Worm (Caenorhabditis elegans) whole organism, L1 larva: ENCODE results near the gene rpc-2.

Experiments used
- C04F5.9 ChIP-seq: sonication (generic microtip); optimal IDR thresholded peaks from 2 replicates; lab custom pipeline; 2016; ENCODE audit warnings: missing genetic modification characterization, missing compliant biosample characterization
- C16A3.4 ChIP-seq: fragments of 150-350 bp; optimal IDR thresholded peaks from 2 replicates; lab custom pipeline; 2014; ENCODE audit warnings: missing biosample characterization, missing genetic modification characterization
- F16B12.6 ChIP-seq: fragments of 150-350 bp; optimal IDR thresholded peaks from 2 replicates; lab custom pipeline; 2014; ENCODE audit warnings: missing biosample characterization, missing genetic modification characterization
- ama-1 ChIP-seq: fragments of 150-350 bp; optimal IDR thresholded peaks from 2 replicates; lab custom pipeline; 2014
- ceh-8 ChIP-seq: fragments of 200-800 bp; sonication (Bioruptor generic); optimal IDR thresholded peaks from 2 replicates; lab custom pipeline; 2018; ENCODE audit warnings: mild to moderate bottlenecking, missing genetic modification characterization, moderate library complexity, missing compliant biosample characterization
- ceh-82 ChIP-seq, 3 experiments: fragments of 150-350 bp in 1 of 3; sonication (generic microtip) in 2 of 3; optimal IDR thresholded peaks; 2 replicates each; lab custom pipeline; 2014 to 2017; ENCODE audit warnings: missing biosample characterization in 3 of 3, missing genetic modification characterization in 3 of 3
- ceh-88 ChIP-seq: fragments of 200-800 bp; sonication (Bioruptor generic); IDR thresholded peaks from 2 replicates; pipeline ENCODE4 v1.3.6; 2022; ENCODE audit warnings: missing genetic modification characterization, missing compliant biosample characterization
- dsc-1 ChIP-seq: sonication (generic microtip); optimal IDR thresholded peaks from 2 replicates; lab custom pipeline; 2016; ENCODE audit warnings: mild to moderate bottlenecking, missing genetic modification characterization, missing compliant biosample characterization
- efl-1 ChIP-seq, 4 experiments: fragments of 150-350 bp; optimal IDR thresholded peaks in 3 of 4; peaks in 1 of 4; 1 replicate in 1 of 4; 2 replicates in 3 of 4; lab custom pipeline; 2014; ENCODE audit warnings: missing biosample characterization in 2 of 4, missing genetic modification characterization in 2 of 4, missing genetic modification reagents in 2 of 4
- egl-13 ChIP-seq: sonication (generic microtip); optimal IDR thresholded peaks from 2 replicates; lab custom pipeline; 2016; ENCODE audit warnings: missing genotype, missing genetic modification reagents, missing genetic modification characterization, missing compliant biosample characterization
- egl-27 ChIP-seq, 2 experiments: fragments of 150-350 bp in 1 of 2; sonication (generic microtip); optimal IDR thresholded peaks; 3 replicates each; lab custom pipeline; 2017 to 2018; ENCODE audit warnings: missing biosample characterization in 2 of 2, missing genetic modification characterization in 2 of 2, missing genetic modification reagents in 2 of 2
- elt-2 ChIP-seq: sonication (generic microtip); optimal IDR thresholded peaks from 2 replicates; lab custom pipeline; 2016; ENCODE audit warnings: missing genetic modification characterization, mild to moderate bottlenecking, inconsistent platforms, missing compliant biosample characterization, missing genetic modification reagents
- elt-3 ChIP-seq, 6 experiments: fragments of 150-350 bp in 1 of 6; sonication (generic microtip); optimal IDR thresholded peaks; 2 replicates each; lab custom pipeline; 2017 to 2018; ENCODE audit warnings: missing biosample characterization in 6 of 6, missing genetic modification characterization in 6 of 6, inconsistent platforms in 1 of 6
- fkh-10 ChIP-seq: sonication (generic microtip); optimal IDR thresholded peaks from 2 replicates; lab custom pipeline; 2017; ENCODE audit warnings: missing biosample characterization, missing genetic modification reagents, missing genetic modification characterization
- fkh-4 ChIP-seq: sonication (generic microtip); optimal IDR thresholded peaks from 2 replicates; lab custom pipeline; 2016; ENCODE audit warnings: missing compliant biosample characterization, missing genetic modification characterization, borderline replicate concordance
- grh-1 ChIP-seq: fragments of 200-800 bp; sonication (Bioruptor generic); IDR thresholded peaks from 2 replicates; pipeline ENCODE4 v1.3.6; 2022; ENCODE audit warnings: missing genetic modification reagents, missing genetic modification characterization, missing compliant biosample characterization
- hlh-17 ChIP-seq: fragments of 200-800 bp; sonication (Bioruptor generic); optimal IDR thresholded peaks from 2 replicates; lab custom pipeline; 2018; ENCODE audit warnings: missing genetic modification characterization, mild to moderate bottlenecking, missing compliant biosample characterization, moderate library complexity, borderline replicate concordance
- hlh-4 ChIP-seq: sonication (generic microtip); optimal IDR thresholded peaks from 2 replicates; lab custom pipeline; 2016; ENCODE audit warnings: mild to moderate bottlenecking, missing genetic modification characterization, missing compliant biosample characterization
- hpl-2 ChIP-seq: fragments of 150-350 bp; optimal IDR thresholded peaks from 2 replicates; lab custom pipeline; 2014; ENCODE audit warnings: missing biosample characterization, missing genetic modification reagents, missing genetic modification characterization
- isw-1 ChIP-seq: fragments of 200-800 bp; sonication (Bioruptor generic); IDR thresholded peaks from 2 replicates; pipeline ENCODE4 v1.3.6; 2022; ENCODE audit warnings: missing genetic modification characterization, missing compliant biosample characterization
- jun-1 ChIP-seq: fragments of 150-350 bp; optimal IDR thresholded peaks from 2 replicates; lab custom pipeline; 2014; ENCODE audit warnings: missing biosample characterization, missing genetic modification reagents, missing genetic modification characterization
- lin-13 ChIP-seq: fragments of 150-350 bp; optimal IDR thresholded peaks from 2 replicates; lab custom pipeline; 2014; ENCODE audit warnings: missing biosample characterization, missing genetic modification reagents, missing genetic modification characterization
- lin-14 ChIP-seq: fragments of 200-800 bp; sonication (Bioruptor generic); optimal IDR thresholded peaks from 2 replicates; lab custom pipeline; 2018; ENCODE audit warnings: mild to moderate bottlenecking, missing genetic modification characterization, moderate library complexity, missing compliant biosample characterization
- lin-39 ChIP-seq: fragments of 150-350 bp; optimal IDR thresholded peaks from 2 replicates; lab custom pipeline; 2014; ENCODE audit warnings: missing biosample characterization, missing genetic modification reagents, missing genetic modification characterization
- lsy-2 ChIP-seq, 2 experiments: fragments of 150-350 bp; optimal IDR thresholded peaks; 2 replicates each; lab custom pipeline; 2014; ENCODE audit warnings: missing biosample characterization in 2 of 2, missing genetic modification characterization in 2 of 2
- mab-9 ChIP-seq: fragments of 200-800 bp; sonication (Bioruptor generic); IDR thresholded peaks from 2 replicates; pipeline ENCODE4 v1.3.6; 2022; ENCODE audit warnings: missing genetic modification reagents, missing genetic modification characterization, missing compliant biosample characterization
- mdl-1 ChIP-seq, 2 experiments: fragments of 150-350 bp; optimal IDR thresholded peaks; 2 replicates each; lab custom pipeline; 2014 to 2017; ENCODE audit warnings: missing biosample characterization in 2 of 2, missing genetic modification characterization in 2 of 2, inconsistent platforms in 1 of 2
- mef-2 ChIP-seq: fragments of 150-350 bp; optimal IDR thresholded peaks from 2 replicates; lab custom pipeline; 2014; ENCODE audit warnings: missing biosample characterization, missing genetic modification characterization
- nhr-12 ChIP-seq: sonication (generic microtip); optimal IDR thresholded peaks from 2 replicates; lab custom pipeline; 2017; ENCODE audit warnings: missing biosample characterization, missing genetic modification characterization
- nhr-19 ChIP-seq: fragments of 200-800 bp; sonication (Bioruptor generic); conservative IDR thresholded peaks from 2 replicates; pipeline ENCODE4 v1.3.6; 2022; ENCODE audit warnings: missing genetic modification characterization, missing compliant biosample characterization
- nhr-20 ChIP-seq: sonication (generic microtip); optimal IDR thresholded peaks from 2 replicates; lab custom pipeline; 2016; ENCODE audit warnings: mild to moderate bottlenecking, missing genetic modification characterization, missing compliant biosample characterization
- nhr-237 ChIP-seq: fragments of 150-350 bp; optimal IDR thresholded peaks from 2 replicates; lab custom pipeline; 2014; ENCODE audit warnings: missing biosample characterization, missing genetic modification characterization
- nhr-47 ChIP-seq: sonication (generic microtip); optimal IDR thresholded peaks from 2 replicates; lab custom pipeline; 2016; ENCODE audit warnings: mild to moderate bottlenecking, missing genetic modification characterization, moderate library complexity, missing compliant biosample characterization
- nhr-71 ChIP-seq: sonication (generic microtip); optimal IDR thresholded peaks from 2 replicates; lab custom pipeline; 2016; ENCODE audit warnings: mild to moderate bottlenecking, missing genetic modification characterization, moderate library complexity, missing compliant biosample characterization
- nhr-77 ChIP-seq: fragments of 150-350 bp; optimal IDR thresholded peaks from 2 replicates; lab custom pipeline; 2014; ENCODE audit warnings: missing biosample characterization, missing genetic modification characterization
- nhr-84 ChIP-seq: sonication (generic microtip); optimal IDR thresholded peaks from 2 replicates; lab custom pipeline; 2017; ENCODE audit warnings: missing biosample characterization, missing genetic modification characterization
- nhr-85 ChIP-seq: sonication (generic microtip); peaks from one replicate; lab custom pipeline; 2016; ENCODE audit warnings: missing genetic modification characterization, inconsistent platforms, missing compliant biosample characterization
- nhr-90 ChIP-seq: sonication (generic microtip); optimal IDR thresholded peaks from 2 replicates; lab custom pipeline; 2016; ENCODE audit warnings: mild to moderate bottlenecking, missing genetic modification characterization, missing compliant biosample characterization; ENCODE audit not compliant: poor library complexity
- pag-3 ChIP-seq: sonication (generic microtip); optimal IDR thresholded peaks from 2 replicates; lab custom pipeline; 2017; ENCODE audit warnings: missing genetic modification characterization, mild to moderate bottlenecking, missing compliant biosample characterization, antibody characterized with exemption, borderline replicate concordance; ENCODE audit not compliant: insufficient read depth
- pqm-1 ChIP-seq: sonication (generic microtip); optimal IDR thresholded peaks from 3 replicates; lab custom pipeline; 2017; ENCODE audit warnings: missing biosample characterization, missing genetic modification characterization
- rnt-1 ChIP-seq: sonication (generic microtip); optimal IDR thresholded peaks from 2 replicates; lab custom pipeline; 2016; ENCODE audit warnings: mild to moderate bottlenecking, missing genetic modification characterization, moderate library complexity, missing compliant biosample characterization
- skn-1 ChIP-seq: fragments of 150-350 bp; optimal IDR thresholded peaks from 2 replicates; lab custom pipeline; 2014; ENCODE audit warnings: missing biosample characterization, missing genetic modification characterization
- snu-23 ChIP-seq: sonication (generic microtip); optimal IDR thresholded peaks from 2 replicates; lab custom pipeline; 2016; ENCODE audit warnings: missing genetic modification characterization, missing compliant biosample characterization
- tbx-2 ChIP-seq: sonication (generic microtip); optimal IDR thresholded peaks from 2 replicates; lab custom pipeline; 2016; ENCODE audit warnings: missing genetic modification characterization, missing compliant biosample characterization
- tlp-1 ChIP-seq: fragments of 150-350 bp; optimal IDR thresholded peaks from 2 replicates; lab custom pipeline; 2014; ENCODE audit warnings: missing biosample characterization, missing genetic modification characterization
- unc-130 ChIP-seq: fragments of 150-350 bp; optimal IDR thresholded peaks from 2 replicates; lab custom pipeline; 2017; ENCODE audit warnings: missing biosample characterization, missing genetic modification characterization, inconsistent platforms
- unc-86 ChIP-seq: sonication (generic microtip); optimal IDR thresholded peaks from 2 replicates; lab custom pipeline; 2016; ENCODE audit warnings: missing genetic modification characterization, missing compliant biosample characterization
- unc-98 ChIP-seq: fragments of 200-800 bp; sonication (Bioruptor generic); IDR thresholded peaks from 2 replicates; pipeline ENCODE4 v1.3.6; 2022; ENCODE audit warnings: missing genetic modification characterization, missing compliant biosample characterization
- xbp-1 ChIP-seq: sonication (generic microtip); optimal IDR thresholded peaks from 2 replicates; lab custom pipeline; 2016; ENCODE audit warnings: missing genetic modification characterization, missing compliant biosample characterization
- zip-4 ChIP-seq: fragments of 200-800 bp; sonication (Bioruptor generic); optimal IDR thresholded peaks from 2 replicates; lab custom pipeline; 2018; ENCODE audit warnings: mild to moderate bottlenecking, missing genetic modification characterization, moderate library complexity, missing compliant biosample characterization

The rpc-2 gene

DNA sequence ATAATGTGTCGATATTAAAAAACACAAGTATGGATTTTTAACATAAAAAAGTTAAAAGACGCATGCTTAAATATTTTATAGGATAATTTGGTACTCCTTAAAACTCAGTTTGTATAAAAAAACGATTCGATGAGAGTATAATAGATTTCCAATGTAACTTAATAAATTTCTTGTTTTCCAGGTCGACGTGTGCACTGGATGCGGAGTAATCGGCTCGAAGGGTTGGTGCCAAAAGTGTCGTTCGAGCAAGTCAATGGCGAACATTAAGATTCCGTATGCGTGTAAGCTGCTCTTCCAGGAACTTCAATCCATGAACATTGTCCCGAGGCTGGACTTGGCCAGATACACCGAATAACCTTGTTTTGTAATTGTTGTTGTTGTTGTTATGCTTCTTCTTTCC is 7.2 kb downstream of the rpc-2 start:
- TF ChIP-seq nhr-71 (tag; lab: Kevin White, UChicago) (no peak), unc-130 (tag; lab: Kevin White, UChicago) (no peak), isw-1 (GFP tag; lab: Robert Waterston, UW) (no peak), elt-2 (tag; lab: Kevin White, UChicago) (no peak), nhr-47 (tag; lab: Kevin White, UChicago) (no peak), lin-39 (tag; lab: Kevin White, UChicago) (no peak), ceh-82 (tag; optimal IDR thresholded peaks at IDR 0.05; lab: Kevin White, UChicago) (no peak), snu-23 (GFP tag; lab: Kevin White, UChicago) (no peak), nhr-84 (tag; lab: Kevin White, UChicago) (no peak), ceh-88 (GFP tag; lab: Robert Waterston, UW) (no peak)

DNA sequence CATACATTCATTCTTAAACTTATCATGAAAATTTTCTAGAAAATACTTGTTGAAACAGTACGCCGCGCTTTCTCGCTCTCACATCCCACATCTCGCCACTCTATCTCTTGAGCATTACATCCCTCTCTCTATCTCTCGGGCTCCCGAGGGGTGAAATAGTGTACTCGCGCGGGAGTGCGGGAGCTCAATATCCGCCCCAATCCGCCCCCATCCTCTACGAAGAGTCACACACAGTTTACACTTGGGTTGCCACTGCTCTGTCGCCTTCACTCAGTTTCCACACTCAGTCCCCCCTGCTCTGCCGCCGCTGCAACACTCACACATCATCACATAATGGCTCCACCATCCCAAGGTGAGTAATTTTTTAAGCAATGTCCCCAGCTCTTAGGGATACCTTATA is 7.6 kb downstream of the rpc-2 start, which contains the start of gene mlc-3:
Gene mlc-3 (plus strand): TSS at position 227 of the 400 bp plus-strand sequence.
- no peak for TF ChIP-seq nhr-12 (tag; lab: Kevin White, UChicago)
- TF ChIP-seq F16B12.6 (tag; lab: Kevin White, UChicago): no peak
- no peak for TF ChIP-seq C16A3.4 (tag; lab: Kevin White, UChicago)
- TF ChIP-seq mdl-1 (tag; optimal IDR thresholded peaks at IDR 0.05; lab: Kevin White, UChicago): no peak
- TF ChIP-seq nhr-71 (tag; lab: Kevin White, UChicago): peak; percentile 52
- no peak for TF ChIP-seq egl-13 (tag; lab: Kevin White, UChicago)
- TF ChIP-seq mef-2: no peak
- TF ChIP-seq lsy-2 (tag; optimal IDR thresholded peaks at IDR 0.05; lab: Kevin White, UChicago): peak in 1 of 2 experiments; percentile 32
- no peak for TF ChIP-seq fkh-10
- no peak for TF ChIP-seq jun-1
- TF ChIP-seq nhr-20 (tag; lab: Kevin White, UChicago): peak; percentile 40
- TF ChIP-seq rnt-1 (tag; lab: Kevin White, UChicago): peak; percentile 65
- peak; percentile 3 for TF ChIP-seq tbx-2 (tag; lab: Kevin White, UChicago)
- no peak for TF ChIP-seq nhr-85 (tag; lab: Kevin White, UChicago)
- TF ChIP-seq nhr-84 (tag; lab: Kevin White, UChicago): no peak
- no peak for TF ChIP-seq pqm-1 (tag; lab: Kevin White, UChicago)
- no peak for TF ChIP-seq unc-86 (tag; lab: Kevin White, UChicago)
- TF ChIP-seq nhr-237: no peak
- TF ChIP-seq dsc-1 (tag; lab: Kevin White, UChicago): peak; percentile 11
- TF ChIP-seq nhr-19 (GFP tag; lab: Robert Waterston, UW): peak; percentile 52
- TF ChIP-seq unc-98 (GFP tag; lab: Robert Waterston, UW): no peak
- no peak for TF ChIP-seq ceh-8 (GFP tag; lab: Kevin White, UChicago)
- TF ChIP-seq efl-1 (optimal IDR thresholded peaks at IDR 0.05; lab: Kevin White, UChicago): no peak
- no peak for TF ChIP-seq efl-1 (GFP tag; optimal IDR thresholded peaks at IDR 0.05 in 1 of 2; lab: Kevin White, UChicago)
- TF ChIP-seq hlh-17 (GFP tag; lab: Kevin White, UChicago): no peak
- TF ChIP-seq xbp-1 (tag; lab: Kevin White, UChicago): peak; percentile 2
- TF ChIP-seq nhr-47 (tag; lab: Kevin White, UChicago): no peak
- no peak for TF ChIP-seq grh-1
- TF ChIP-seq egl-27 (tag; optimal IDR thresholded peaks at IDR 0.05; lab: Kevin White, UChicago): no peak
- no peak for TF ChIP-seq hlh-4 (tag; lab: Kevin White, UChicago)
- TF ChIP-seq pag-3: peak; percentile 56
- no peak for TF ChIP-seq hpl-2
- no peak for TF ChIP-seq fkh-4 (tag; lab: Kevin White, UChicago)
- no peak for TF ChIP-seq zip-4 (GFP tag; lab: Kevin White, UChicago)
- TF ChIP-seq snu-23 (GFP tag; lab: Kevin White, UChicago): peak; percentile 26
- peak; percentile 16 for TF ChIP-seq nhr-77 (tag; lab: Kevin White, UChicago)
- TF ChIP-seq C04F5.9 (tag; lab: Kevin White, UChicago): no peak
- TF ChIP-seq tlp-1: no peak
- TF ChIP-seq nhr-90 (tag; lab: Kevin White, UChicago): no peak
- TF ChIP-seq isw-1 (GFP tag; lab: Robert Waterston, UW): no peak
- no peak for TF ChIP-seq lin-13 (GFP tag; lab: Kevin White, UChicago)
- TF ChIP-seq elt-3 (tag; optimal IDR thresholded peaks at IDR 0.05; lab: Kevin White, UChicago): no peak
- TF ChIP-seq ama-1 (lab: Kevin White, UChicago): peak; percentile 32
- no peak for TF ChIP-seq skn-1 (tag; lab: Kevin White, UChicago)
- TF ChIP-seq ceh-88 (GFP tag; lab: Robert Waterston, UW): no peak
- no peak for TF ChIP-seq mab-9 (GFP tag; lab: Robert Waterston, UW)
- TF ChIP-seq lin-14 (GFP tag; lab: Kevin White, UChicago): peak; percentile 48
